Fruit fly (Drosophila melanogaster) whole organism, prepupa: ENCODE results near the gene iPLA2-VIA.

ENCODE experiments used
- CG9139 ChIP-seq: fragments of 200-800 bp; sonication (Bioruptor generic); optimal IDR thresholded peaks from 3 replicates; lab custom pipeline; 2017; ENCODE audit warnings: missing biosample characterization, mild to moderate bottlenecking, missing genetic modification characterization
- Gug ChIP-seq: fragments of 200-800 bp; sonication (Bioruptor generic); IDR thresholded peaks from 2 replicates; pipeline ENCODE4 v1.3.6; 2022; ENCODE audit warnings: missing biosample characterization, missing genetic modification characterization
- Hr38 ChIP-seq: sonication (Bioruptor generic); optimal IDR thresholded peaks from 2 replicates; lab custom pipeline; 2016; ENCODE audit warnings: missing biosample characterization, missing genetic modification characterization
- Sox15 ChIP-seq: fragments of 200-800 bp; sonication (Bioruptor generic); optimal IDR thresholded peaks from 3 replicates; lab custom pipeline; 2016; ENCODE audit warnings: missing biosample characterization, missing genetic modification characterization
- achi ChIP-seq: fragments of 200-800 bp; sonication (Bioruptor generic); optimal IDR thresholded peaks from 3 replicates; lab custom pipeline; 2016; ENCODE audit warnings: missing biosample characterization, missing genetic modification characterization
- lz ChIP-seq: fragments of 200-800 bp; sonication (Bioruptor generic); optimal IDR thresholded peaks from 3 replicates; lab custom pipeline; 2016; ENCODE audit warnings: missing biosample characterization, missing genetic modification characterization
- salr ChIP-seq, 2 experiments: fragments of 200-800 bp; sonication (Bioruptor generic); optimal IDR thresholded peaks; 3 replicates each; lab custom pipeline; 2016 to 2018; ENCODE audit warnings: missing biosample characterization in 2 of 2, missing genetic modification characterization in 2 of 2, mild to moderate bottlenecking in 1 of 2
- topi ChIP-seq: fragments of 200-800 bp; sonication (Bioruptor generic); optimal IDR thresholded peaks from 3 replicates; lab custom pipeline; 2016; ENCODE audit warnings: missing biosample characterization, missing genetic modification characterization

DNA sequence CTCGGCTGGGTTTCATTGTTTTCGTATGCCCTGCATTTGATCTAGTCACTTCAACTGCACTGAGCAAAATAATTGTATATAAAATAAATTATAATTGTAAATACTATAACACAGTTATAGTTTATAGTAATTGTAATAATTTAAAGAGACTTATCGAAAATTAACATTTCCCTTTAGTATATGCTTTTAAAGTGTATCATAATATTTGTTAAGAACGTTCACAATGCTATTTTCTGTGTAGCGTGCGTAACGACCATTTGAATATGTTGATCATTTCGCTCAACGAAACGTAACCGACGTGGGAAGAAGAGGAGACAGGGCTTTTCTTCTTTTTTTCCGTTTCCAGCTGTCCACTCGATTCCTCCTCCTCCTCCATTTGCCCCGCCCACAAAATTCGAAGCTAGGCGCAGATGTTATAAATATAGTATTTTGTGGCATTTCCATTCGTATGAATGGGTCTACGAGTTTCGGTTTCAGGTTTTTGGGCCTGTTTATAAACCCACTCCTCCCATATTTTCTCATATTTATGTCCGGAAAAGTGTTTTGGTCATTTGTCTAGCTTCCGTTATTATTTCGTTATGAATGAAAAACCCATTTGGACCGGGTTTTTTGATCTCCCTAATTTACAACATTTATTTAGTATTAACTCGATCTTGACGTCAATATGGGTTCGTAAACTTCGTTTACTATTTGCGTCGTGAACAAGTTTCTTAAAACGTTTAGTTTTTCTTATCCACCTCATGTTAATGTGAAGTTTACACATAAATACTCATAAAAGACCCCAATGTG, 7.5 kb downstream of the iPLA2-VIA start:
- TF ChIP-seq CG9139 (no peak), topi (GFP tag; lab: Kevin White, UChicago) (no peak), salr (GFP tag; optimal IDR thresholded peaks at IDR 0.05; lab: Kevin White, UChicago) (no peak), lz (GFP tag; lab: Kevin White, UChicago) (no peak), Gug (peak; percentile 59), Sox15 (GFP tag; lab: Kevin White, UChicago) (no peak), achi (peak; percentile 39), Hr38 (GFP tag; lab: Kevin White, UChicago) (no peak)
